Fruit fly (Drosophila melanogaster): ENCODE results near the gene IleRS.

The IleRS gene

DNA sequence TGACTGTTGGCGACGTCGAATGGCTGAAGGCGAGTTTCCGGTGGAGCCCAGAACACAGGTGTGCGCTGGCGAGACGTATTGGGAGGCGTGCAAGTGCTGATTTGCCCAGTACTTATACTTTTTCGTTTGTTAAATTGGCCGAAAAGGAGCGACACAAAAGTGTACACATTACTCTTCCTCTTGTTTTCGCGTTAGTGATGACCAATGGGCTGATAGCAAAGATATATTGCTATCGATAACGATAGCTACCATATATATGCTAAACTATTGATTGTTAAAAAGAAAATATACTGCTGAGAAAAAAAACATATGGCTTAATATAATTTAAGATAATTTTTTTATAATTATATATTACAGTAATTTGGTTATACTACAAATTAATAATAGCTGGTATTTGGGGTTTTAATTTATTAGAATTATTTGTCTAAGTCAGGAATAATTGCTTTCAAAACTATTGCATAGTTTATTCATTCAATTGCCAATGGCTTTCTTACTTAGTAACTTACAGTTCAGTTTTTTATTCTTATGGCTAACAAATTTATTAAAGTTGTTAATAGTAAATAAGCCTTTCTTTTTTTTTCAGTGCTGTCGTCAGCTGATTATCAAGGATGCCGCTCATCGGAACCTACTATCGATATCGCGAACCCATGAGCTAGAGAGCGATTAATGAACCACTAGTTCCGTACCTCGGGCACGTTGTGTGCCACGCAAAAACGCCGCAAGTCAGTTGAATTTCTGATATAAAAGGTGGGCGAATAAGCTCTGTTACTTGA is at the start of gene IleRS, which contains the start of gene Hem (continued):
- peak; percentile 91 for TF ChIP-seq CG8388 (GFP tag; optimal IDR thresholded peaks at IDR 0.05)
- TF ChIP-seq fd96Cb (tag; optimal IDR thresholded peaks at IDR 0.05), result peak; percentile 93
- peak; percentile 62 for TF ChIP-seq Doc3 (GFP tag; IDR thresholded peaks at IDR 0.05; ENCODE audit: partially characterized antibody)
- TF ChIP-seq gt (GFP tag; IDR thresholded peaks at IDR 0.05), result peak; percentile 51
- peak; percentile 89 for TF ChIP-seq Oli (tag; optimal IDR thresholded peaks at IDR 0.05)
- peak; percentile 83 for TF ChIP-seq wor (GFP tag; IDR thresholded peaks at IDR 0.05)
- peak; percentile 93 for TF ChIP-seq CG13424 (tag; optimal IDR thresholded peaks at IDR 0.05)
- TF ChIP-seq CG17361 (GFP tag; IDR thresholded peaks at IDR 0.05), result peak; percentile 97
- TF ChIP-seq mirr (GFP tag; optimal IDR thresholded peaks at IDR 0.05), result no peak
- peak; percentile 77 for TF ChIP-seq CG1024 (GFP tag; IDR thresholded peaks at IDR 0.05)
- TF ChIP-seq crp (GFP tag; optimal IDR thresholded peaks at IDR 0.05), result peak; percentile 79 to 95
- no peak for TF ChIP-seq CG12769 (tag; optimal IDR thresholded peaks at IDR 0.05)
- peak; percentile 91 for TF ChIP-seq dm (GFP tag; optimal IDR thresholded peaks at IDR 0.05)
- peak; percentile 39 for TF ChIP-seq corto (GFP tag; optimal IDR thresholded peaks at IDR 0.05)
- TF ChIP-seq CG30020 (tag; optimal IDR thresholded peaks at IDR 0.05), result peak; percentile 84
- TF ChIP-seq ftz-f1 (GFP tag; optimal IDR thresholded peaks at IDR 0.05), result peak; percentile 89
- TF ChIP-seq pnt (GFP tag; optimal IDR thresholded peaks at IDR 0.05), result peak; percentile 85
- TF ChIP-seq lab (GFP tag; optimal IDR thresholded peaks at IDR 0.05), result peak; percentile 93
- peak; percentile 91 for TF ChIP-seq gcm (GFP tag; optimal IDR thresholded peaks at IDR 0.05)
- no peak for TF ChIP-seq PHDP (tag; optimal IDR thresholded peaks at IDR 0.05)
- TF ChIP-seq CG15011 (GFP tag; optimal IDR thresholded peaks at IDR 0.05), result peak; percentile 69
- TF ChIP-seq Atf3 (GFP tag; optimal IDR thresholded peaks at IDR 0.05), result peak; percentile 84
- TF ChIP-seq CG3726 (GFP tag; IDR thresholded peaks at IDR 0.05), result peak; percentile 76; the same call in 2 of the 3 replicates
- peak; percentile 86 for TF ChIP-seq CG11247 (GFP tag; IDR thresholded peaks at IDR 0.05)
- peak; percentile 91 for TF ChIP-seq lilli (GFP tag; optimal IDR thresholded peaks at IDR 0.05)
- peak in 1 of 2 experiments; percentile 50 for TF ChIP-seq tll (GFP tag; optimal IDR thresholded peaks at IDR 0.05)
- peak; percentile 71 for TF ChIP-seq jumu (GFP tag; optimal IDR thresholded peaks at IDR 0.05)
- peak; percentile 69 for TF ChIP-seq CkIIα-i1 (GFP tag; IDR thresholded peaks at IDR 0.05)
- TF ChIP-seq Fer2 (tag; optimal IDR thresholded peaks at IDR 0.05), result peak; percentile 90
- peak; percentile 57 for TF ChIP-seq p53 (GFP tag; optimal IDR thresholded peaks at IDR 0.05)
- TF ChIP-seq amos (GFP tag; IDR thresholded peaks at IDR 0.05; ENCODE audit: partially characterized antibody), result peak; percentile 88
- TF ChIP-seq lmd (GFP tag; IDR thresholded peaks at IDR 0.05), result peak; percentile 91
- no peak for TF ChIP-seq sug (tag; optimal IDR thresholded peaks at IDR 0.05)
- TF ChIP-seq CG10543 (GFP tag; optimal IDR thresholded peaks at IDR 0.05), result peak; percentile 90
- peak; percentile 91 for TF ChIP-seq CG14014 (GFP tag; IDR thresholded peaks at IDR 0.05)
- no peak for TF ChIP-seq Fer1 (GFP tag; optimal IDR thresholded peaks at IDR 0.05)
- peak; percentile 94 for TF ChIP-seq CG2678 (tag; optimal IDR thresholded peaks at IDR 0.05)
- TF ChIP-seq CG4282 (GFP tag; optimal IDR thresholded peaks at IDR 0.05), result peak; percentile 60
- no peak; the same call in 1 of the 2 replicates for TF ChIP-seq crol (GFP tag; IDR thresholded peaks at IDR 0.05)
- peak; percentile 73 for TF ChIP-seq CG17802 (tag; optimal IDR thresholded peaks at IDR 0.05)
- no peak for TF ChIP-seq CG17568 (GFP tag; optimal IDR thresholded peaks at IDR 0.05)
- peak; percentile 95 for TF ChIP-seq ind (GFP tag; optimal IDR thresholded peaks at IDR 0.05)
- peak; percentile 97 for TF ChIP-seq gem (tag; optimal IDR thresholded peaks at IDR 0.05)
- TF ChIP-seq her (GFP tag; optimal IDR thresholded peaks at IDR 0.05), result peak; percentile 45
- peak; percentile 94 for TF ChIP-seq Hsf (GFP tag; optimal IDR thresholded peaks at IDR 0.05)
- TF ChIP-seq chn (GFP tag; optimal IDR thresholded peaks at IDR 0.05), result peak; percentile 82
- no peak for TF ChIP-seq HLHmδ (GFP tag; optimal IDR thresholded peaks at IDR 0.05)
- TF ChIP-seq Neu2 (GFP tag; optimal IDR thresholded peaks at IDR 0.05; ENCODE audit: borderline replicate concordance), result no peak

Measured in whole organism, embryonic.